Worm (Caenorhabditis elegans) whole organism, mixed stage, embryonic: ENCODE data around the gene T24E12.10.

Experiments
- elt-3 ChIP-seq: fragments of 150-350 bp; optimal IDR thresholded peaks from 2 replicates; lab custom pipeline; 2014; ENCODE audit warnings: missing biosample characterization, missing genetic modification characterization
- lsy-2 ChIP-seq: fragments of 150-350 bp; optimal IDR thresholded peaks from 2 replicates; lab custom pipeline; 2014; ENCODE audit warnings: missing biosample characterization, missing genetic modification characterization
- nhr-28 ChIP-seq: fragments of 150-350 bp; optimal IDR thresholded peaks from 2 replicates; lab custom pipeline; 2014; ENCODE audit warnings: missing biosample characterization, missing genetic modification characterization
- nhr-76 ChIP-seq: sonication (generic microtip); optimal IDR thresholded peaks from 2 replicates; lab custom pipeline; 2017; ENCODE audit warnings: missing biosample characterization, missing genetic modification characterization
- sem-2 ChIP-seq: fragments of 200-800 bp; sonication (Bioruptor generic); optimal IDR thresholded peaks from 2 replicates; lab custom pipeline; 2018; ENCODE audit warnings: mild to moderate bottlenecking, missing genetic modification characterization, missing compliant biosample characterization
- snpc-4 ChIP-seq: fragments of 150-350 bp; optimal IDR thresholded peaks from 2 replicates; lab custom pipeline; 2014; ENCODE audit warnings: missing biosample characterization, missing genetic modification characterization
- zip-8 ChIP-seq: fragments of 150-350 bp; optimal IDR thresholded peaks from 2 replicates; lab custom pipeline; 2014; ENCODE audit warnings: missing biosample characterization, missing genetic modification characterization
- ztf-11 ChIP-seq: fragments of 150-350 bp; optimal IDR thresholded peaks from 2 replicates; lab custom pipeline; 2014; ENCODE audit warnings: missing biosample characterization, missing genetic modification characterization

ce11 chrII:3786538-3786937 lies 13.5 kb upstream of the T24E12.10 start:
- no peak for TF ChIP-seq snpc-4 (tag; lab: Kevin White, UChicago)
- TF ChIP-seq nhr-76 (tag; lab: Kevin White, UChicago), result no peak
- no peak for TF ChIP-seq lsy-2 (tag; lab: Kevin White, UChicago)
- no peak for TF ChIP-seq elt-3 (tag; lab: Kevin White, UChicago)
- TF ChIP-seq nhr-28, result no peak
- TF ChIP-seq sem-2 (GFP tag; lab: Kevin White, UChicago), result no peak
- no peak for TF ChIP-seq zip-8 (tag; lab: Kevin White, UChicago)
- no peak for TF ChIP-seq ztf-11 (tag; lab: Kevin White, UChicago)
